Fruit fly (Drosophila melanogaster): ENCODE measurements around the gene alpha-Est10.

The alpha-Est10 gene

DNA sequence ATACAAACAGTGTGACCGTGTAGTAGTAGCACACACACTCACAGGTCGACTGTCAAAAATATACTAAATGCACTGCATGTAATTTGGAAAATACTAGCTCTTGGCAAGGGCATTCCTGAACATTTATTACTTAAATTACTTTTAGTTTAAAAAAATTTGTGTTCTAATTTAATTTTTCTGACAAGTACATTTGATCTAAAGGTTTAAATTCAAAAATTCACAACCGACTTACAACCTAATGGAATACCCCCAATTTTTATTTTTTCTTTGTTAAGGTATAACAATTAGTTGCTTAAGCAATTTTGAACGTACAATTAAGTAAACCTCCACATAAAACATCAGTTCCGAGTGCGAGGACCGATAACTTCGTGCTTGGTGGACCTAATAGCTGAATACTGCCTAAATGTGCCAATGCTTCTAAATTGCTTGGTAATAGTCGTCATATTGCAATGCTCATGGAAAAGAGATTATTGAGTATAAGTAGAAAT is 19.8 kb downstream of the alpha-Est10 start, which contains the start of gene CG1142 (continued):
- TF ChIP-seq Rfx (GFP tag; IDR thresholded peaks at IDR 0.05), result peak; percentile 99
- peak; percentile 91 for TF ChIP-seq CG5180 (GFP tag; optimal IDR thresholded peaks at IDR 0.05)
- peak; percentile 87 for TF ChIP-seq CG31365 (tag; optimal IDR thresholded peaks at IDR 0.05)
- peak; percentile 99 for TF ChIP-seq CG14014 (GFP tag; IDR thresholded peaks at IDR 0.05)
- peak; percentile 47 to 97 for TF ChIP-seq eve (GFP tag; optimal IDR thresholded peaks at IDR 0.05)
- peak; percentile 98 for TF ChIP-seq Dbx (GFP tag; IDR thresholded peaks at IDR 0.05)
- TF ChIP-seq Xrp1 (GFP tag; IDR thresholded peaks at IDR 0.05), result peak; percentile 99
- TF ChIP-seq CG17912 (GFP tag; optimal IDR thresholded peaks at IDR 0.05), result peak; percentile 96
- peak; percentile 94 for TF ChIP-seq CG8359 (GFP tag; optimal IDR thresholded peaks at IDR 0.05; ENCODE audit: borderline replicate concordance)
- TF ChIP-seq CG12391 (tag; optimal IDR thresholded peaks at IDR 0.05), result peak; percentile 99
- peak; percentile 96 for TF ChIP-seq ATbp (GFP tag; optimal IDR thresholded peaks at IDR 0.05)
- TF ChIP-seq CG12299 (tag; optimal IDR thresholded peaks at IDR 0.05), result peak; percentile 98
- peak; percentile 90 for TF ChIP-seq Nf-YC (tag; optimal IDR thresholded peaks at IDR 0.05)
- TF ChIP-seq CG1602 (GFP tag; optimal IDR thresholded peaks at IDR 0.05), result peak; percentile 98
- TF ChIP-seq Ssrp (tag; optimal IDR thresholded peaks at IDR 0.05), result peak; percentile 99
- TF ChIP-seq ttk (GFP tag; IDR thresholded peaks at IDR 0.05), result peak; percentile 98
- peak; percentile 98 for TF ChIP-seq Six4 (GFP tag; optimal IDR thresholded peaks at IDR 0.05)
- TF ChIP-seq HmgD (GFP tag; optimal IDR thresholded peaks at IDR 0.05), result peak; percentile 89
- TF ChIP-seq fd102C (GFP tag; optimal IDR thresholded peaks at IDR 0.05), result peak; percentile 97
- peak; percentile 96 for TF ChIP-seq CG2875 (GFP tag; optimal IDR thresholded peaks at IDR 0.05)
- TF ChIP-seq CG10431 (GFP tag; optimal IDR thresholded peaks at IDR 0.05), result peak; percentile 95
- TF ChIP-seq NK7.1 (GFP tag; optimal IDR thresholded peaks at IDR 0.05), result peak; percentile 96
- 0 out of 2 replicates have a peak, but pooled peaks have one; percentile 7 for TF ChIP-seq Scr (GFP tag; IDR thresholded peaks at IDR 0.05; ENCODE audit: partially characterized antibody)
- TF ChIP-seq B-H1 (GFP tag; IDR thresholded peaks at IDR 0.05), result peak; percentile 98
- TF ChIP-seq CG16813 (GFP tag; IDR thresholded peaks at IDR 0.05; ENCODE audit: partially characterized antibody), result no peak
- TF ChIP-seq abd-A (tag; optimal IDR thresholded peaks at IDR 0.05), result peak; percentile 93
- TF ChIP-seq exex (tag; optimal IDR thresholded peaks at IDR 0.05), result peak; percentile 91
- TF ChIP-seq NC2β (GFP tag; optimal IDR thresholded peaks at IDR 0.05), result peak; percentile 96
- peak; percentile 96 for TF ChIP-seq CG11085 (GFP tag; IDR thresholded peaks at IDR 0.05)
- TF ChIP-seq CG4360 (GFP tag; IDR thresholded peaks at IDR 0.05), result peak; percentile 88
- peak; percentile 52 for TF ChIP-seq zf30C (GFP tag; optimal IDR thresholded peaks at IDR 0.05)
- peak; percentile 94 for TF ChIP-seq btn (GFP tag; optimal IDR thresholded peaks at IDR 0.05)
- TF ChIP-seq fd64A (GFP tag; optimal IDR thresholded peaks at IDR 0.05), result peak; percentile 90
- peak; percentile 99 for TF ChIP-seq CG12659 (GFP tag; optimal IDR thresholded peaks at IDR 0.05)
- peak; percentile 98 for TF ChIP-seq MTF-1 (GFP tag; optimal IDR thresholded peaks at IDR 0.05; ENCODE audit: borderline replicate concordance)
- peak; percentile 98 for TF ChIP-seq CG5953 (GFP tag; IDR thresholded peaks at IDR 0.05)
- TF ChIP-seq bowl (GFP tag; IDR thresholded peaks at IDR 0.05), result peak; percentile 96
- peak; percentile 97 for TF ChIP-seq CG1024 (GFP tag; IDR thresholded peaks at IDR 0.05)
- TF ChIP-seq CG7786 (GFP tag; optimal IDR thresholded peaks at IDR 0.05), result peak; percentile 96
- peak; percentile 97 for TF ChIP-seq Hr3 (GFP tag; optimal IDR thresholded peaks at IDR 0.05)
- peak; percentile 95 for TF ChIP-seq CG12236 (GFP tag; optimal IDR thresholded peaks at IDR 0.05)
- TF ChIP-seq Usf (GFP tag; optimal IDR thresholded peaks at IDR 0.05), result peak; percentile 96
- no peak for TF ChIP-seq D (optimal IDR thresholded peaks at IDR 0.05)
- peak; percentile 98 for TF ChIP-seq D (GFP tag; optimal IDR thresholded peaks at IDR 0.05)
- TF ChIP-seq CG14710 (tag; optimal IDR thresholded peaks at IDR 0.05), result peak; percentile 99
- TF ChIP-seq sob (GFP tag; IDR thresholded peaks at IDR 0.05), result peak; percentile 96
- TF ChIP-seq Bdp1 (GFP tag; optimal IDR thresholded peaks at IDR 0.05), result peak; percentile 92
- TF ChIP-seq CG15601 (tag; optimal IDR thresholded peaks at IDR 0.05), result peak; percentile 98
- TF ChIP-seq ken (GFP tag; IDR thresholded peaks at IDR 0.05), result peak; percentile 98
- peak; percentile 97 for TF ChIP-seq D19A (tag; optimal IDR thresholded peaks at IDR 0.05)
